1 fruit fly cellular context compared by ENCODE assay signal in genomic region chr3L:16749726-16750125, dm6.
A peak's percentile ranks its signal among the peaks of the same experiment; 100 is the strongest.
TF ChIP-seq lines count a peak whose summit lies in the region.

No protein-coding gene starts in this region.

TF ChIP-seq in whole organism, embryonic, 481 proteins besides CTCF, POLR2A, EP300 and RAD21 (continued from another document):
- TF ChIP-seq bab2 (GFP tag; optimal IDR thresholded peaks at IDR 0.05; lab: Kevin White, UChicago), result no peak
- TF ChIP-seq ind (GFP tag; optimal IDR thresholded peaks at IDR 0.05; lab: Kevin White, UChicago), result no peak
- no peak for TF ChIP-seq Lhr (GFP tag; optimal IDR thresholded peaks at IDR 0.05; lab: Kevin White, UChicago)
- peak; percentile 61 for TF ChIP-seq CG33557 (GFP tag; optimal IDR thresholded peaks at IDR 0.05; lab: Kevin White, UChicago)
- TF ChIP-seq CG2678 (tag; optimal IDR thresholded peaks at IDR 0.05; lab: Kevin White, UChicago), result peak; percentile 54
- TF ChIP-seq ab (GFP tag; optimal IDR thresholded peaks at IDR 0.05; lab: Kevin White, UChicago), result no peak
- TF ChIP-seq CG4424 (GFP tag; optimal IDR thresholded peaks at IDR 0.05; lab: Kevin White, UChicago), result peak; percentile 36
- TF ChIP-seq sens (GFP tag; lab: Kevin White, UChicago), result peak; percentile 74
- TF ChIP-seq CG7372 (GFP tag; IDR thresholded peaks at IDR 0.05; lab: Robert Waterston, UW), result no peak
- TF ChIP-seq dan (GFP tag; IDR thresholded peaks at IDR 0.05; lab: Robert Waterston, UW), result no peak
- TF ChIP-seq seq (GFP tag; IDR thresholded peaks at IDR 0.05; lab: Robert Waterston, UW), result no peak
- TF ChIP-seq Usf (GFP tag; optimal IDR thresholded peaks at IDR 0.05; lab: Kevin White, UChicago), result no peak
- no peak for TF ChIP-seq ac (GFP tag; optimal IDR thresholded peaks at IDR 0.05; lab: Kevin White, UChicago)
- no peak for TF ChIP-seq dimm (GFP tag; IDR thresholded peaks at IDR 0.05; lab: Robert Waterston, UW)
- TF ChIP-seq CHES-1-like (GFP tag; optimal IDR thresholded peaks at IDR 0.05; lab: Kevin White, UChicago), result no peak
- no peak for TF ChIP-seq slp2 (GFP tag; optimal IDR thresholded peaks at IDR 0.05; lab: Kevin White, UChicago)
- no peak for TF ChIP-seq HHEX (GFP tag; optimal IDR thresholded peaks at IDR 0.05; lab: Kevin White, UChicago)
- no peak for TF ChIP-seq CG6791 (GFP tag; IDR thresholded peaks at IDR 0.05; lab: Robert Waterston, UW; ENCODE audit: partially characterized antibody)
- TF ChIP-seq her (GFP tag; optimal IDR thresholded peaks at IDR 0.05; lab: Kevin White, UChicago), result no peak
- TF ChIP-seq Atf-2 (GFP tag; optimal IDR thresholded peaks at IDR 0.05; lab: Kevin White, UChicago), result no peak
- peak; percentile 40 for TF ChIP-seq tin (GFP tag; optimal IDR thresholded peaks at IDR 0.05; lab: Kevin White, UChicago)
- TF ChIP-seq CG18619 (GFP tag; optimal IDR thresholded peaks at IDR 0.05; lab: Kevin White, UChicago), result no peak
- no peak for TF ChIP-seq Dfd (GFP tag; optimal IDR thresholded peaks at IDR 0.05; lab: Kevin White, UChicago)
- no peak for TF ChIP-seq tio (GFP tag; optimal IDR thresholded peaks at IDR 0.05; lab: Kevin White, UChicago)
- no peak for TF ChIP-seq pan (optimal IDR thresholded peaks at IDR 0.05; lab: Kevin White, UChicago)
- no peak for TF ChIP-seq pan (GFP tag; optimal IDR thresholded peaks at IDR 0.05 in 1 of 2, IDR thresholded peaks at IDR 0.05 in 1 of 2)
- TF ChIP-seq CG14667 (GFP tag; IDR thresholded peaks at IDR 0.05; lab: Robert Waterston, UW), result no peak
- no peak for TF ChIP-seq CG17568 (GFP tag; optimal IDR thresholded peaks at IDR 0.05; lab: Kevin White, UChicago)
- no peak for TF ChIP-seq NC2α (GFP tag; optimal IDR thresholded peaks at IDR 0.05; lab: Kevin White, UChicago)
- TF ChIP-seq Bdp1 (GFP tag; optimal IDR thresholded peaks at IDR 0.05; lab: Kevin White, UChicago), result no peak
- TF ChIP-seq CG6689 (GFP tag; IDR thresholded peaks at IDR 0.05; lab: Robert Waterston, UW), result 0 out of 2 replicates have a peak, but pooled peaks have one; percentile 44
- no peak for TF ChIP-seq ase (GFP tag; IDR thresholded peaks at IDR 0.05; lab: Robert Waterston, UW)
- TF ChIP-seq onecut (GFP tag; IDR thresholded peaks at IDR 0.05; lab: Robert Waterston, UW), result no peak
- TF ChIP-seq pfk (GFP tag; optimal IDR thresholded peaks at IDR 0.05; lab: Kevin White, UChicago), result no peak
- no peak for TF ChIP-seq bigmax (GFP tag; optimal IDR thresholded peaks at IDR 0.05; lab: Kevin White, UChicago)
- no peak for TF ChIP-seq Stat92E (GFP tag; optimal IDR thresholded peaks at IDR 0.05; lab: Kevin White, UChicago)
- peak; percentile 2 for TF ChIP-seq CG1233 (GFP tag; optimal IDR thresholded peaks at IDR 0.05; lab: Kevin White, UChicago)
- no peak for TF ChIP-seq CG8089 (GFP tag; optimal IDR thresholded peaks at IDR 0.05; lab: Kevin White, UChicago)
- TF ChIP-seq pnt (GFP tag; optimal IDR thresholded peaks at IDR 0.05; lab: Kevin White, UChicago), result no peak
- TF ChIP-seq CkIIα-i1 (GFP tag; IDR thresholded peaks at IDR 0.05; lab: Robert Waterston, UW), result no peak
- TF ChIP-seq Dip3 (GFP tag; optimal IDR thresholded peaks at IDR 0.05; lab: Kevin White, UChicago), result no peak
- no peak for TF ChIP-seq CG9932 (GFP tag; IDR thresholded peaks at IDR 0.05; lab: Robert Waterston, UW)
- peak; percentile 50; the same call in 1 of the 3 replicates for TF ChIP-seq zfh1 (GFP tag; IDR thresholded peaks at IDR 0.05; lab: Robert Waterston, UW)
- TF ChIP-seq lola (GFP tag; optimal IDR thresholded peaks at IDR 0.05; lab: Kevin White, UChicago), result peak in 1 of 3 experiments; percentile 63
- TF ChIP-seq zf30C (GFP tag; optimal IDR thresholded peaks at IDR 0.05; lab: Kevin White, UChicago), result peak; percentile 20
- no peak for TF ChIP-seq Lpt (GFP tag; optimal IDR thresholded peaks at IDR 0.05; lab: Kevin White, UChicago)
- TF ChIP-seq Nf-YC (tag; optimal IDR thresholded peaks at IDR 0.05; lab: Kevin White, UChicago), result no peak
- no peak for TF ChIP-seq CG1603 (tag; optimal IDR thresholded peaks at IDR 0.05; lab: Kevin White, UChicago)
- no peak for TF ChIP-seq D (optimal IDR thresholded peaks at IDR 0.05; lab: Kevin White, UChicago)
- peak; percentile 43 for TF ChIP-seq D (GFP tag; optimal IDR thresholded peaks at IDR 0.05; lab: Kevin White, UChicago)
- no peak for TF ChIP-seq lab (GFP tag; optimal IDR thresholded peaks at IDR 0.05; lab: Kevin White, UChicago)
- TF ChIP-seq insv (GFP tag; optimal IDR thresholded peaks at IDR 0.05; lab: Kevin White, UChicago), result no peak
- no peak for TF ChIP-seq CG7357 (GFP tag; IDR thresholded peaks at IDR 0.05; lab: Robert Waterston, UW)
- no peak for TF ChIP-seq HLH4C (GFP tag; IDR thresholded peaks at IDR 0.05; lab: Robert Waterston, UW; ENCODE audit: partially characterized antibody)
- TF ChIP-seq NC2β (GFP tag; optimal IDR thresholded peaks at IDR 0.05; lab: Kevin White, UChicago), result no peak
- TF ChIP-seq CG12104 (GFP tag; optimal IDR thresholded peaks at IDR 0.05; lab: Kevin White, UChicago), result no peak
- no peak for TF ChIP-seq CG1832 (GFP tag; optimal IDR thresholded peaks at IDR 0.05; lab: Kevin White, UChicago)
- TF ChIP-seq Opbp (GFP tag; IDR thresholded peaks at IDR 0.05; lab: Robert Waterston, UW; ENCODE audit: partially characterized antibody), result no peak
- 0 out of 2 replicates have a peak, but pooled peaks have one; percentile 13 for TF ChIP-seq sim (GFP tag; IDR thresholded peaks at IDR 0.05; lab: Robert Waterston, UW)
- TF ChIP-seq YL-1 (GFP tag; optimal IDR thresholded peaks at IDR 0.05; lab: Kevin White, UChicago), result no peak
- TF ChIP-seq CG11560 (tag; IDR thresholded peaks at IDR 0.05; lab: Robert Waterston, UW), result no peak
- no peak for TF ChIP-seq MTF-1 (GFP tag; optimal IDR thresholded peaks at IDR 0.05; lab: Kevin White, UChicago; ENCODE audit: borderline replicate concordance)
- no peak for TF ChIP-seq Bteb2 (GFP tag; optimal IDR thresholded peaks at IDR 0.05; lab: Kevin White, UChicago)
- TF ChIP-seq tx (GFP tag; optimal IDR thresholded peaks at IDR 0.05; lab: Kevin White, UChicago), result no peak
- TF ChIP-seq Med (GFP tag; lab: Kevin White, UChicago), result no peak
- no peak for TF ChIP-seq yki (optimal IDR thresholded peaks at IDR 0.05; lab: Kevin White, UChicago)
- TF ChIP-seq CG10565 (GFP tag; optimal IDR thresholded peaks at IDR 0.05; lab: Kevin White, UChicago), result no peak
- TF ChIP-seq CG6683 (GFP tag; optimal IDR thresholded peaks at IDR 0.05; lab: Kevin White, UChicago), result no peak
- peak; percentile 31 for TF ChIP-seq trem (tag; optimal IDR thresholded peaks at IDR 0.05; lab: Kevin White, UChicago)
- no peak for TF ChIP-seq CG18764 (GFP tag; optimal IDR thresholded peaks at IDR 0.05; lab: Kevin White, UChicago)
- TF ChIP-seq Poxn (GFP tag; IDR thresholded peaks at IDR 0.05; lab: Robert Waterston, UW), result no peak
- TF ChIP-seq CG4282 (GFP tag; optimal IDR thresholded peaks at IDR 0.05; lab: Kevin White, UChicago), result no peak
- no peak for TF ChIP-seq dm (GFP tag; optimal IDR thresholded peaks at IDR 0.05; lab: Kevin White, UChicago)
- TF ChIP-seq gro (GFP tag; optimal IDR thresholded peaks at IDR 0.05; lab: Kevin White, UChicago), result no peak
- TF ChIP-seq fd64A (GFP tag; optimal IDR thresholded peaks at IDR 0.05; lab: Kevin White, UChicago), result no peak
- no peak for TF ChIP-seq ftz-f1 (GFP tag; optimal IDR thresholded peaks at IDR 0.05; lab: Kevin White, UChicago)
- TF ChIP-seq CG12155 (GFP tag; optimal IDR thresholded peaks at IDR 0.05; lab: Kevin White, UChicago), result no peak
- no peak for TF ChIP-seq cwo (GFP tag; optimal IDR thresholded peaks at IDR 0.05; lab: Kevin White, UChicago)
- no peak for TF ChIP-seq CG15479 (GFP tag; optimal IDR thresholded peaks at IDR 0.05; lab: Kevin White, UChicago)
- no peak for TF ChIP-seq kah (GFP tag; optimal IDR thresholded peaks at IDR 0.05; lab: Kevin White, UChicago)
- TF ChIP-seq Doc3 (GFP tag; IDR thresholded peaks at IDR 0.05; lab: Robert Waterston, UW; ENCODE audit: partially characterized antibody), result no peak
- no peak for TF ChIP-seq Camta (GFP tag; optimal IDR thresholded peaks at IDR 0.05; lab: Kevin White, UChicago)
- TF ChIP-seq CG11085 (GFP tag; IDR thresholded peaks at IDR 0.05; lab: Robert Waterston, UW), result no peak
- no peak for TF ChIP-seq tna (GFP tag; IDR thresholded peaks at IDR 0.05; lab: Robert Waterston, UW; ENCODE audit: partially characterized antibody)
- TF ChIP-seq CG14710 (tag; optimal IDR thresholded peaks at IDR 0.05; lab: Kevin White, UChicago), result peak; percentile 71
- no peak for TF ChIP-seq E2f2 (GFP tag; IDR thresholded peaks at IDR 0.05; lab: Robert Waterston, UW)
- no peak for TF ChIP-seq run (tag; optimal IDR thresholded peaks at IDR 0.05; lab: Kevin White, UChicago)
- TF ChIP-seq CG13894 (tag; optimal IDR thresholded peaks at IDR 0.05; lab: Kevin White, UChicago), result no peak
- no peak for TF ChIP-seq aop (GFP tag; IDR thresholded peaks at IDR 0.05; lab: Robert Waterston, UW)
- no peak for TF ChIP-seq nerfin-2 (GFP tag; IDR thresholded peaks at IDR 0.05; lab: Robert Waterston, UW; ENCODE audit: partially characterized antibody)
- TF ChIP-seq CG33213 (GFP tag; optimal IDR thresholded peaks at IDR 0.05; lab: Kevin White, UChicago), result no peak
- TF ChIP-seq GATAe (GFP tag; conservative IDR thresholded peaks at IDR 0.05; lab: Robert Waterston, UW), result no peak
- no peak for TF ChIP-seq Dbx (GFP tag; IDR thresholded peaks at IDR 0.05; lab: Robert Waterston, UW)
- TF ChIP-seq usp (GFP tag; optimal IDR thresholded peaks at IDR 0.05; lab: Kevin White, UChicago), result no peak
- TF ChIP-seq Sox100B (GFP tag; optimal IDR thresholded peaks at IDR 0.05; lab: Kevin White, UChicago), result peak; percentile 24
- no peak for TF ChIP-seq Max (GFP tag; optimal IDR thresholded peaks at IDR 0.05; lab: Kevin White, UChicago)
- no peak for TF ChIP-seq CG31224 (GFP tag; IDR thresholded peaks at IDR 0.05; lab: Robert Waterston, UW)
- no peak for TF ChIP-seq CG16813 (GFP tag; IDR thresholded peaks at IDR 0.05; lab: Robert Waterston, UW; ENCODE audit: partially characterized antibody)
- no peak for TF ChIP-seq ranshi (GFP tag; IDR thresholded peaks at IDR 0.05; lab: Robert Waterston, UW)
- no peak for TF ChIP-seq HmgD (GFP tag; optimal IDR thresholded peaks at IDR 0.05; lab: Kevin White, UChicago)
- no peak for TF ChIP-seq CG8765 (GFP tag; IDR thresholded peaks at IDR 0.05; lab: Robert Waterston, UW)
- TF ChIP-seq prd (optimal IDR thresholded peaks at IDR 0.05; lab: Kevin White, UChicago), result no peak
- peak; percentile 38; the same call in 1 of the 3 replicates for TF ChIP-seq prd (GFP tag; IDR thresholded peaks at IDR 0.05; lab: Robert Waterston, UW)
- no peak for TF ChIP-seq CG15514 (GFP tag; optimal IDR thresholded peaks at IDR 0.05; lab: Kevin White, UChicago)
